Worm (Caenorhabditis elegans): ENCODE results near the gene dnj-8.

dnj-8 gene

DNA sequence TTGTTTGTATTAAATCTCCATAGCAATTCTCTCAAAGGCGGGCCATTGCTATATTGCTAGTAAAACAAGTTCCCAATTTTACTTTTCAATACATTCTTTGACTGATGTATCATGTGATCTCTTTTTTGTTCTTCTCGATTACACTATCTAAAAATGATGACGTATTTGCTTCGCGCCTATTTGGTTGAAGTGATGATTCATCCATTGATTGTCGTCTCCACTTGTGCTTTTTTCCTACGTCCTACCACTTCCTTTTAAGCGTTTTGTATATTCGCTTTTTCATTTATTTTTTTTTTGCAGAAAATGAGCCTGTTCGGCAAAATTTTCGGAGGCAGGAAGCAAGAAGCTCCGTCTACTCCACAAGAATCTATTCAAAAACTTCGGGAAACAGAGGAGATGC lies 8.5 kb downstream of the dnj-8 start, which contains the start of gene vps-32.1 (continued):
- TF ChIP-seq lir-3 (tag; optimal IDR thresholded peaks at IDR 0.05) (no peak), dve-1 (tag; optimal IDR thresholded peaks at IDR 0.05; ENCODE audit: insufficient read depth) (no peak), daf-19 (GFP tag; conservative IDR thresholded peaks at IDR 0.05) (no peak), attf-4 (tag; optimal IDR thresholded peaks at IDR 0.05) (no peak), daf-16 (GFP tag; optimal IDR thresholded peaks at IDR 0.05) (no peak), daf-16 (tag; optimal IDR thresholded peaks at IDR 0.05) (peak; percentile 34), mxl-3 (GFP tag; optimal IDR thresholded peaks at IDR 0.05) (no peak), nhr-25 (tag; optimal IDR thresholded peaks at IDR 0.05; ENCODE audit: borderline replicate concordance, insufficient read depth) (no peak), unc-130 (GFP tag; optimal IDR thresholded peaks at IDR 0.05) (no peak), nhr-102 (tag; optimal IDR thresholded peaks at IDR 0.05) (no peak), tra-1 (GFP tag; IDR thresholded peaks at IDR 0.05) (no peak), mdt-29 (GFP tag; IDR thresholded peaks at IDR 0.05) (no peak), zip-11 (GFP tag; IDR thresholded peaks at IDR 0.05) (no peak), daf-8 (GFP tag; IDR thresholded peaks at IDR 0.05) (no peak)

DNA sequence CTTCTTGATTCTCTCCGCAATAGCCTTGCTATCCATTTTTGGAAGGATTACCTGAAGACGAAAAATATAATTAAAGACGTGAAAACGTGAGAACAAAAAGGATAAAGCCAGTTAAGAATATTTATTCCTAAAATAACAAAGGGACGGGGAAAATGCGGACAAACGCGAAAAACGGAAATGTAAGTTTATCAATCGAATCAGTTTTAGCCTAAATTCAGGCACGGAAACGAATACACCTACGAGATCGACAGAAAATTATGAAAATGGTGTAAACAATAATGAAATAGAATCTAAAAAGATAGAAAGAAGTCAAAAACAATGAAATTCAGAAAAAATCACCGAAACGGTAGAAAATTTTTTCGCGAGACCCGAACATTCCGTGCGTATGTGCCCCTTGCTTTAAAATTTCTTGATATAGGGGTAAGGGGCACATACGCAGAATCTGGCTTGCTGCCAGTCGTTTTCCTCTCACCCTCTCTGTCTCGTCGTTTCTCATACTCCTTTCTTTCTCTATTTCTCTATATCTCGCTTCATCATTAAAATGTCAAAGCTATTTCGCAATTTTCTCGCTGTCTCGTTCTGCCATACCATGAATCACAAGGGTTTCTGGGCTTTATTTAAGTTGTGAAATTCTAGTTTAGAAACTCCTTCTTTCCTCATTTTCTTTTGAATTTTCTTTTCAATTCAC lies 9.1 kb downstream of the dnj-8 start, which contains the start of gene icd-1:
Gene icd-1, minus strand, starts transcription at position 51 of the 688 bp plus-strand sequence.
- TF ChIP-seq hmg-1.1 (GFP tag; IDR thresholded peaks at IDR 0.05) = peak; percentile 88
- peak; percentile 99 for TF ChIP-seq aha-1 (tag)
- peak; percentile 79 for TF ChIP-seq jun-1 (tag; optimal IDR thresholded peaks at IDR 0.05)
- TF ChIP-seq madf-9 (GFP tag; conservative IDR thresholded peaks at IDR 0.05) = peak; percentile 75
- peak; percentile 78 for TF ChIP-seq fos-1 (tag; optimal IDR thresholded peaks at IDR 0.05)
- TF ChIP-seq nhr-6 (tag; optimal IDR thresholded peaks at IDR 0.05) = peak; percentile 57
- TF ChIP-seq egl-27 (tag; optimal IDR thresholded peaks at IDR 0.05) = no peak
- TF ChIP-seq daf-8 (GFP tag; IDR thresholded peaks at IDR 0.05) = no peak
- no peak for TF ChIP-seq F26F4.8 (GFP tag; conservative IDR thresholded peaks at IDR 0.05)
- TF ChIP-seq ceh-32 (tag; optimal IDR thresholded peaks at IDR 0.05; ENCODE audit: poor library complexity) = peak; percentile 17
- peak; percentile 18 for TF ChIP-seq nhr-237 (tag; optimal IDR thresholded peaks at IDR 0.05)
- TF ChIP-seq duxl-1 (tag; optimal IDR thresholded peaks at IDR 0.05; ENCODE audit: poor library complexity) = peak; percentile 89
- peak; percentile 72 for TF ChIP-seq lin-29 (GFP tag; IDR thresholded peaks at IDR 0.05)
- TF ChIP-seq attf-4 (tag; optimal IDR thresholded peaks at IDR 0.05) = no peak
- peak; percentile 72 for TF ChIP-seq nhr-10 (tag; optimal IDR thresholded peaks at IDR 0.05)
- TF ChIP-seq nhr-111 (GFP tag; optimal IDR thresholded peaks at IDR 0.05) = no peak
- peak; percentile 65 for TF ChIP-seq zag-1 (tag; optimal IDR thresholded peaks at IDR 0.05)
- TF ChIP-seq nhr-48 (tag; optimal IDR thresholded peaks at IDR 0.05) = peak; percentile 92
- TF ChIP-seq daf-16 (GFP tag; optimal IDR thresholded peaks at IDR 0.05) = peak; percentile 15 to 88
- peak; percentile 57 for TF ChIP-seq daf-16 (tag; optimal IDR thresholded peaks at IDR 0.05)
- peak; percentile 97 for TF ChIP-seq hlh-11 (tag; optimal IDR thresholded peaks at IDR 0.05)
- TF ChIP-seq dmd-6 (GFP tag; IDR thresholded peaks at IDR 0.05) = peak; percentile 91
- no peak for TF ChIP-seq ZK337.2 (GFP tag; IDR thresholded peaks at IDR 0.05)
- peak; percentile 88 for TF ChIP-seq mdt-29 (GFP tag; IDR thresholded peaks at IDR 0.05)
- TF ChIP-seq lin-1 (GFP tag; IDR thresholded peaks at IDR 0.05) = peak; percentile 92
- peak; percentile 84 for TF ChIP-seq F49E8.2 (tag; optimal IDR thresholded peaks at IDR 0.05; ENCODE audit: borderline replicate concordance)
- peak; percentile 10 for TF ChIP-seq pqm-1 (tag; optimal IDR thresholded peaks at IDR 0.05)
- peak; percentile 78 for TF ChIP-seq saeg-2 (GFP tag; IDR thresholded peaks at IDR 0.05)
- TF ChIP-seq unc-130 (GFP tag; optimal IDR thresholded peaks at IDR 0.05) = peak; percentile 89
- TF ChIP-seq mxl-3 (GFP tag; optimal IDR thresholded peaks at IDR 0.05) = peak; percentile 72
- peak; percentile 97 for TF ChIP-seq mep-1 (tag; optimal IDR thresholded peaks at IDR 0.05)
- TF ChIP-seq unc-62 (GFP tag; optimal IDR thresholded peaks at IDR 0.05 in 1 of 2) = peak in 1 of 2 experiments; percentile 98
- TF ChIP-seq unc-62 (tag; optimal IDR thresholded peaks at IDR 0.05) = no peak
- TF ChIP-seq egl-43 (GFP tag; IDR thresholded peaks at IDR 0.05) = peak; percentile 78
- peak; percentile 92 for TF ChIP-seq lin-13 (GFP tag; optimal IDR thresholded peaks at IDR 0.05)
- no peak for TF ChIP-seq unc-39 (tag; optimal IDR thresholded peaks at IDR 0.05)
- TF ChIP-seq F44E2.7 (GFP tag; IDR thresholded peaks at IDR 0.05) = no peak
- peak; percentile 91 to 95 for TF ChIP-seq lsy-2 (tag; optimal IDR thresholded peaks at IDR 0.05)
- no peak for TF ChIP-seq mxl-2 (GFP tag; conservative IDR thresholded peaks at IDR 0.05)
- TF ChIP-seq ztf-11 (tag; optimal IDR thresholded peaks at IDR 0.05) = no peak
- 0 out of 2 replicates have a peak, but pooled peaks have one; percentile 11 for TF ChIP-seq Y75B8A.6 (GFP tag; IDR thresholded peaks at IDR 0.05)
